Worm (Caenorhabditis elegans) whole organism, late embryonic: ENCODE results near the gene ula-1.

Experiments used
- ahr-1 ChIP-seq: sonication (generic microtip); optimal IDR thresholded peaks from 2 replicates; lab custom pipeline; 2016; ENCODE audit warnings: missing genetic modification characterization, missing compliant biosample characterization
- elt-4 ChIP-seq: sonication (generic microtip); optimal IDR thresholded peaks from 2 replicates; lab custom pipeline; 2016; ENCODE audit warnings: missing genetic modification characterization, missing compliant biosample characterization
- hlh-6 ChIP-seq: sonication (generic microtip); optimal IDR thresholded peaks from 2 replicates; lab custom pipeline; 2016; ENCODE audit warnings: missing genotype, missing genetic modification characterization, missing compliant biosample characterization
- hlh-8 ChIP-seq: sonication (generic microtip); optimal IDR thresholded peaks from 2 replicates; lab custom pipeline; 2016; ENCODE audit warnings: missing genotype, missing genetic modification characterization, missing compliant biosample characterization
- unc-55 ChIP-seq: sonication (generic microtip); optimal IDR thresholded peaks from 2 replicates; lab custom pipeline; 2017; ENCODE audit warnings: missing biosample characterization, missing genetic modification reagents, missing genetic modification characterization

DNA sequence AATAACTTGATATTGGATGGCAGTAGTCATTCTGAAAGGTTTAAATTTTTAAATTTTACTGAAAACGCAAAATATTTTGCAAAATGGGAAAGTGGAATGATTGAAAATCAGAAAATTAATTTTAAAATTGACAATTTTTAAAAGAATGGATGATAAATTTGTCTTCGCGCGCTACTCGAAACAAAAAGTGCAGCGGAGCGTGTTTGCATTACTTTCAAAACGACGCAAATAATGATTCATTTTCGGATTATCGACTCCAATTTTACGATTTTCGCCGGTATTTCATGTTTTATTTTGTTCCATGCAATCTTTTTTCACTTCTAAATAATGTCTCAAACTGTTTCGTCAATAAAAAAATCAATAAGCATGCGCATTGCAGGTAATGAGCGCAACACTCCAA lies 41.8 kb downstream of the ula-1 start, which contains the start of the genes tost-1 and arx-6:
- TF ChIP-seq elt-4 (tag; lab: Kevin White, UChicago) (no peak), hlh-6 (tag; lab: Kevin White, UChicago) (no peak), unc-55 (GFP tag; lab: Kevin White, UChicago) (no peak), hlh-8 (tag; lab: Kevin White, UChicago) (no peak), ahr-1 (tag; lab: Kevin White, UChicago) (no peak)
